Worm (Caenorhabditis elegans): Measurements from ENCODE around the gene F54C8.7.

Gene F54C8.7

ce11 chrIII:9472464-9472863, 18.6 kb upstream of the F54C8.7 start:
- TF ChIP-seq unc-62 (GFP tag; optimal IDR thresholded peaks at IDR 0.05), result no peak

- TF ChIP-seq unc-62 (GFP tag; optimal IDR thresholded peaks at IDR 0.05), result no peak
Measured at ce11 chrIII:9471996-9472395, 18.1 kb upstream of the F54C8.7 start.

- no peak for TF ChIP-seq unc-62 (GFP tag; optimal IDR thresholded peaks at IDR 0.05)
Measured at ce11 chrIII:9467857-9468256, 14.0 kb upstream of the F54C8.7 start, which contains the start of gene tag-342. TSS of gene tag-342 (plus strand) at chrIII:9468157.

ce11 chrIII:9467095-9467494, 13.2 kb upstream of the F54C8.7 start, which contains the start of gene baf-1:
TSS of gene baf-1 (plus strand) at chrIII:9467464.
- no peak for TF ChIP-seq unc-62 (GFP tag; optimal IDR thresholded peaks at IDR 0.05)

ce11 chrIII:9465865-9466264, 12.0 kb upstream of the F54C8.7 start, which contains the start of gene B0464.6:
TSS of gene B0464.6 (minus strand) at chrIII:9465965.
- no peak for TF ChIP-seq unc-62 (GFP tag; optimal IDR thresholded peaks at IDR 0.05)

ce11 chrIII:9465424-9465823, 11.6 kb upstream of the F54C8.7 start, which contains the start of gene B0464.9:
TSS of gene B0464.9 (plus strand) at chrIII:9465767.
- no peak for TF ChIP-seq unc-62 (GFP tag; optimal IDR thresholded peaks at IDR 0.05)

ce11 chrIII:9462785-9463467, 9.1 kb upstream of the F54C8.7 start:
- no peak for TF ChIP-seq unc-62 (GFP tag; optimal IDR thresholded peaks at IDR 0.05)

ce11 chrIII:9461894-9462784, 8.3 kb upstream of the F54C8.7 start:
- no peak for TF ChIP-seq unc-62 (GFP tag; optimal IDR thresholded peaks at IDR 0.05)

ce11 chrIII:9457192-9458103, 3.6 kb upstream of the F54C8.7 start:
- TF ChIP-seq unc-62 (GFP tag; optimal IDR thresholded peaks at IDR 0.05), result no peak

- no peak for TF ChIP-seq unc-62 (GFP tag; optimal IDR thresholded peaks at IDR 0.05)
Measured at ce11 chrIII:9455980-9456658, 2.3 kb upstream of the F54C8.7 start, which contains the start of the genes rheb-1 and spk-1. TSS of gene rheb-1 (minus strand) at chrIII:9456030. TSS of gene spk-1 (plus strand) at chrIII:9456608.

- TF ChIP-seq unc-62 (GFP tag; optimal IDR thresholded peaks at IDR 0.05), result no peak
Measured at ce11 chrIII:9454730-9455129, 868 bp upstream of the F54C8.7 start.

ce11 chrIII:9450933-9451332, 2.9 kb downstream of the F54C8.7 start:
- no peak for TF ChIP-seq unc-62 (GFP tag; optimal IDR thresholded peaks at IDR 0.05)

- no peak for TF ChIP-seq unc-62 (GFP tag; optimal IDR thresholded peaks at IDR 0.05)
Measured at ce11 chrIII:9449831-9450230, 4.0 kb downstream of the F54C8.7 start, which contains the start of gene F54C8.6. TSS of gene F54C8.6 (minus strand) at chrIII:9449931.

- TF ChIP-seq unc-62 (GFP tag; optimal IDR thresholded peaks at IDR 0.05), result no peak
Measured at ce11 chrIII:9443417-9444027, 10.3 kb downstream of the F54C8.7 start, which contains the start of gene pir-2. TSS of gene pir-2 (minus strand) at chrIII:9443634.
